Fruit fly (Drosophila melanogaster): ENCODE data around the gene wnd.

Gene wnd

dm6 chr3L:19650588-19650987 is 15.0 kb upstream of the wnd start (continued):
- TF ChIP-seq vnd (GFP tag; IDR thresholded peaks at IDR 0.05; ENCODE audit: partially characterized antibody) (no peak), Neu2 (GFP tag; optimal IDR thresholded peaks at IDR 0.05; ENCODE audit: borderline replicate concordance) (no peak), Fer3 (tag; optimal IDR thresholded peaks at IDR 0.05) (no peak), Drgx (GFP tag; IDR thresholded peaks at IDR 0.05) (peak; percentile 24; the same call in 1 of the 2 replicates), CG12219 (GFP tag; optimal IDR thresholded peaks at IDR 0.05) (no peak), pita (GFP tag; optimal IDR thresholded peaks at IDR 0.05) (peak; percentile 19), E2f2 (GFP tag; IDR thresholded peaks at IDR 0.05) (no peak), CG2129 (GFP tag; IDR thresholded peaks at IDR 0.05; ENCODE audit: partially characterized antibody) (no peak), Rfx (GFP tag; IDR thresholded peaks at IDR 0.05) (0 out of 2 replicates have a peak, but pooled peaks have one; percentile 13), Dp (GFP tag; optimal IDR thresholded peaks at IDR 0.05) (no peak), rib (GFP tag; IDR thresholded peaks at IDR 0.05) (no peak), Adf1 (GFP tag; IDR thresholded peaks at IDR 0.05) (no peak), CG16779 (GFP tag; IDR thresholded peaks at IDR 0.05) (no peak), Hr39 (optimal IDR thresholded peaks at IDR 0.05) (no peak), CG12769 (tag; optimal IDR thresholded peaks at IDR 0.05) (no peak), CG6791 (GFP tag; IDR thresholded peaks at IDR 0.05; ENCODE audit: partially characterized antibody) (0 out of 3 replicates have a peak, but pooled peaks have one; percentile 28), dati (GFP tag; IDR thresholded peaks at IDR 0.05) (no peak), CG7839 (tag; optimal IDR thresholded peaks at IDR 0.05) (no peak), sqz (GFP tag; optimal IDR thresholded peaks at IDR 0.05) (peak; percentile 25), CG10431 (GFP tag; optimal IDR thresholded peaks at IDR 0.05) (no peak), CG3065 (GFP tag; optimal IDR thresholded peaks at IDR 0.05) (peak; percentile 17), btn (GFP tag; optimal IDR thresholded peaks at IDR 0.05) (no peak), Lim3 (GFP tag; IDR thresholded peaks at IDR 0.05) (no peak), BtbVII (GFP tag; optimal IDR thresholded peaks at IDR 0.05) (no peak), sisA (GFP tag; IDR thresholded peaks at IDR 0.05) (no peak), CG15601 (tag; optimal IDR thresholded peaks at IDR 0.05) (no peak), YL-1 (GFP tag; optimal IDR thresholded peaks at IDR 0.05) (no peak), sens (GFP tag) (peak; percentile 28), CG32767 (GFP tag; IDR thresholded peaks at IDR 0.05) (no peak), CG1603 (tag; optimal IDR thresholded peaks at IDR 0.05) (no peak), CG2202 (tag; optimal IDR thresholded peaks at IDR 0.05) (no peak), ftz-f1 (GFP tag; optimal IDR thresholded peaks at IDR 0.05) (no peak), CG32772 (GFP tag; IDR thresholded peaks at IDR 0.05) (peak; percentile 81), slbo (GFP tag; IDR thresholded peaks at IDR 0.05) (no peak), CG14860 (GFP tag; IDR thresholded peaks at IDR 0.05; ENCODE audit: partially characterized antibody) (no peak)

- TF ChIP-seq ewg (GFP tag; optimal IDR thresholded peaks at IDR 0.05) (no peak), ro (GFP tag; IDR thresholded peaks at IDR 0.05) (no peak), bigmax (GFP tag; optimal IDR thresholded peaks at IDR 0.05) (no peak), CG10366 (GFP tag; IDR thresholded peaks at IDR 0.05) (no peak), CG6791 (GFP tag; IDR thresholded peaks at IDR 0.05; ENCODE audit: partially characterized antibody) (peak; percentile 62), CG6272 (GFP tag; IDR thresholded peaks at IDR 0.05) (no peak), hth (optimal IDR thresholded peaks at IDR 0.05) (no peak), Nf-YB (GFP tag; optimal IDR thresholded peaks at IDR 0.05) (no peak), Opbp (GFP tag; IDR thresholded peaks at IDR 0.05; ENCODE audit: partially characterized antibody) (no peak), Scr (GFP tag; IDR thresholded peaks at IDR 0.05; ENCODE audit: partially characterized antibody) (peak; percentile 64), CG7556 (GFP tag; optimal IDR thresholded peaks at IDR 0.05) (no peak), CG32767 (GFP tag; IDR thresholded peaks at IDR 0.05) (no peak), Myb (GFP tag; optimal IDR thresholded peaks at IDR 0.05) (no peak), Lhr (GFP tag; optimal IDR thresholded peaks at IDR 0.05) (no peak), tin (GFP tag; optimal IDR thresholded peaks at IDR 0.05) (no peak), Bgb (GFP tag; IDR thresholded peaks at IDR 0.05; ENCODE audit: partially characterized antibody) (peak; percentile 28; the same call in 1 of the 2 replicates), wek (GFP tag; optimal IDR thresholded peaks at IDR 0.05) (no peak), Mad (GFP tag; optimal IDR thresholded peaks at IDR 0.05) (no peak), sd (tag; optimal IDR thresholded peaks at IDR 0.05) (no peak), ttk (GFP tag; IDR thresholded peaks at IDR 0.05) (no peak)
These were observed 14.5 kb upstream of the wnd start for dm6 chr3L:19650121-19650520.

Data from whole organism, embryonic.